Fruit fly (Drosophila melanogaster) whole organism, embryonic: ENCODE data around the gene BTBD9.

Experiments
- CG10267 ChIP-seq: fragments of 200-800 bp; sonication (Bioruptor generic); optimal IDR thresholded peaks from 2 replicates; lab custom pipeline; 2018; ENCODE audit warnings: missing biosample characterization, mild to moderate bottlenecking, missing genetic modification characterization, moderate library complexity
- CG11398 ChIP-seq: fragments of 200-800 bp; sonication (Bioruptor generic); optimal IDR thresholded peaks from 2 replicates; lab custom pipeline; 2016; ENCODE audit warnings: missing biosample characterization, missing genetic modification characterization
- CG12659 ChIP-seq: fragments of 200-800 bp; sonication (Bioruptor generic); optimal IDR thresholded peaks from 3 replicates; lab custom pipeline; 2017; ENCODE audit warnings: mild to moderate bottlenecking, missing biosample characterization, missing genetic modification reagents, missing genetic modification characterization
- CG12942 ChIP-seq: fragments of 200-800 bp; sonication (Bioruptor generic); optimal IDR thresholded peaks from 3 replicates; lab custom pipeline; 2016; ENCODE audit warnings: missing biosample characterization, missing genetic modification characterization
- CG14667 ChIP-seq: fragments of 200-800 bp; sonication (Bioruptor generic); IDR thresholded peaks from 2 replicates; pipeline ENCODE4 v1.3.6; 2022; ENCODE audit warnings: missing biosample characterization, missing genetic modification characterization
- CG15696 ChIP-seq: fragments of 200-800 bp; sonication (Bioruptor generic); optimal IDR thresholded peaks from 2 replicates; lab custom pipeline; 2019; ENCODE audit warnings: missing biosample characterization, mild to moderate bottlenecking, missing genetic modification characterization, moderate library complexity
- CG17359 ChIP-seq: fragments of 200-800 bp; sonication (Bioruptor generic); optimal IDR thresholded peaks from 3 replicates; lab custom pipeline; 2018; ENCODE audit warnings: missing biosample characterization, mild to moderate bottlenecking, missing genetic modification characterization, moderate library complexity
- CG1832 ChIP-seq: fragments of 200-800 bp; sonication (Bioruptor generic); optimal IDR thresholded peaks from 2 replicates; lab custom pipeline; 2017; ENCODE audit warnings: missing biosample characterization, mild to moderate bottlenecking, missing genetic modification characterization, inconsistent platforms
- CG18619 ChIP-seq: fragments of 200-800 bp; sonication (Bioruptor generic); optimal IDR thresholded peaks from 3 replicates; lab custom pipeline; 2017; ENCODE audit warnings: missing biosample characterization, mild to moderate bottlenecking, missing genetic modification characterization
- CG2129 ChIP-seq: fragments of 200-800 bp; sonication (Bioruptor generic); IDR thresholded peaks from 2 replicates; pipeline ENCODE4 v1.3.6; 2022; ENCODE audit warnings: missing biosample characterization, missing genetic modification characterization; ENCODE audit not compliant: partially characterized antibody
- CG31365 ChIP-seq: fragments of 200-800 bp; sonication (Bioruptor generic); optimal IDR thresholded peaks from 2 replicates; lab custom pipeline; 2018; ENCODE audit warnings: missing biosample characterization, mild to moderate bottlenecking, missing genetic modification characterization
- CG3995 ChIP-seq: fragments of 200-800 bp; sonication (Bioruptor generic); optimal IDR thresholded peaks from 3 replicates; lab custom pipeline; 2016; ENCODE audit warnings: missing biosample characterization, missing genetic modification characterization
- CG6254 ChIP-seq: fragments of 200-800 bp; sonication (Bioruptor generic); optimal IDR thresholded peaks from 3 replicates; lab custom pipeline; 2017; ENCODE audit warnings: mild to moderate bottlenecking, missing biosample characterization, missing genetic modification reagents, missing genetic modification characterization
- CG7556 ChIP-seq: fragments of 200-800 bp; sonication (Bioruptor generic); optimal IDR thresholded peaks from 2 replicates; lab custom pipeline; 2017; ENCODE audit warnings: missing biosample characterization, mild to moderate bottlenecking, missing genetic modification characterization
- CG7928 ChIP-seq: fragments of 200-800 bp; sonication (Bioruptor generic); optimal IDR thresholded peaks from 2 replicates; lab custom pipeline; 2017; ENCODE audit warnings: missing biosample characterization, mild to moderate bottlenecking, missing genetic modification characterization
- Deaf1 ChIP-seq: fragments of 200-800 bp; optimal IDR thresholded peaks from 3 replicates; lab custom pipeline; 2019; ENCODE audit warnings: missing biosample characterization, mild to moderate bottlenecking, missing genetic modification characterization, moderate library complexity
- Dll ChIP-seq: fragments of 200-800 bp; sonication (Bioruptor generic); IDR thresholded peaks from 4 replicates; pipeline ENCODE4 v1.3.6; 2022; ENCODE audit warnings: missing biosample characterization, missing genetic modification characterization; ENCODE audit not compliant: partially characterized antibody
- Doc2 ChIP-seq: fragments of 200-800 bp; sonication (Bioruptor generic); IDR thresholded peaks from 2 replicates; pipeline ENCODE4 v1.3.6; 2022; ENCODE audit warnings: missing biosample characterization, missing genetic modification characterization
- GATAe ChIP-seq: fragments of 200-800 bp; sonication (Bioruptor generic); conservative IDR thresholded peaks from 2 replicates; pipeline ENCODE4 v1.3.6; 2022; ENCODE audit warnings: missing biosample characterization, missing genetic modification characterization
- HmgD ChIP-seq: fragments of 200-800 bp; sonication (Bioruptor generic); optimal IDR thresholded peaks from 3 replicates; lab custom pipeline; 2016; ENCODE audit warnings: missing biosample characterization, missing genetic modification characterization
- MBD-R2 ChIP-seq: fragments of 200-800 bp; sonication (Bioruptor generic); IDR thresholded peaks from 2 replicates; pipeline ENCODE4 v1.3.6; 2022; ENCODE audit warnings: missing biosample characterization, missing genetic modification characterization
- Mrtf ChIP-seq: fragments of 200-800 bp; sonication (Bioruptor generic); IDR thresholded peaks from 3 replicates; pipeline ENCODE4 v1.3.6; 2022; ENCODE audit warnings: missing biosample characterization, missing genetic modification characterization
- Pdp1 ChIP-seq, 2 experiments: fragments of 200-800 bp; sonication (Bioruptor generic); optimal IDR thresholded peaks; 3 replicates each; lab custom pipeline; 2016; ENCODE audit warnings: missing biosample characterization in 2 of 2, missing genetic modification characterization in 2 of 2, mild to moderate bottlenecking in 1 of 2, moderate library complexity in 1 of 2
- Trl ChIP-seq, 3 experiments: fragments of >200 bp in 2 of 3; fragments of 200-800 bp in 1 of 3; sonication (Bioruptor generic) in 1 of 3; optimal IDR thresholded peaks; 2 replicates in 1 of 3; 3 replicates in 2 of 3; lab custom pipeline; 2016 to 2017; ENCODE audit warnings: missing biosample characterization in 1 of 3, missing genetic modification characterization in 1 of 3
- Xbp1 ChIP-seq: fragments of 200-800 bp; sonication (Bioruptor generic); optimal IDR thresholded peaks from 3 replicates; lab custom pipeline; 2016; ENCODE audit warnings: missing biosample characterization, mild to moderate bottlenecking, missing genetic modification characterization
- YL-1 ChIP-seq: fragments of 200-800 bp; sonication (Bioruptor generic); optimal IDR thresholded peaks from 3 replicates; lab custom pipeline; 2017; ENCODE audit warnings: missing biosample characterization, mild to moderate bottlenecking, missing genetic modification characterization
- abd-A ChIP-seq: fragments of 200-800 bp; sonication (Bioruptor generic); optimal IDR thresholded peaks from 3 replicates; lab custom pipeline; 2019; ENCODE audit warnings: missing biosample characterization, mild to moderate bottlenecking, missing genetic modification characterization, moderate library complexity
- amos ChIP-seq: fragments of 200-800 bp; sonication (Bioruptor generic); IDR thresholded peaks from 2 replicates; pipeline ENCODE4 v1.3.6; 2022; ENCODE audit warnings: missing biosample characterization, missing genetic modification characterization; ENCODE audit not compliant: partially characterized antibody
- bcd ChIP-seq: fragments of 200-800 bp; sonication (Bioruptor generic); optimal IDR thresholded peaks from 2 replicates; lab custom pipeline; 2017; ENCODE audit warnings: missing biosample characterization, mild to moderate bottlenecking, missing genetic modification characterization
- en ChIP-seq: fragments of 200-800 bp; sonication (Bioruptor generic); optimal IDR thresholded peaks from 2 replicates; lab custom pipeline; 2016; ENCODE audit warnings: missing biosample characterization, missing genetic modification characterization
- grau ChIP-seq: fragments of 200-800 bp; optimal IDR thresholded peaks from 3 replicates; lab custom pipeline; 2019; ENCODE audit warnings: missing biosample characterization, mild to moderate bottlenecking, missing genetic modification characterization, moderate library complexity
- gro ChIP-seq: fragments of 200-800 bp; sonication (Bioruptor generic); optimal IDR thresholded peaks from 2 replicates; lab custom pipeline; 2016; ENCODE audit warnings: missing biosample characterization, missing genetic modification characterization
- hkb ChIP-seq, 2 experiments: fragments of 200-800 bp in 1 of 2; fragments of >200 bp in 1 of 2; sonication (Bioruptor generic) in 1 of 2; IDR thresholded peaks in 1 of 2; optimal IDR thresholded peaks in 1 of 2; 2 replicates each; pipeline versions ENCODE4 v1.3.6 to Lab custom; 2017 to 2022; ENCODE audit warnings: missing biosample characterization in 1 of 2, missing genetic modification characterization in 1 of 2
- kah ChIP-seq: fragments of 200-800 bp; sonication (Bioruptor generic); optimal IDR thresholded peaks from 2 replicates; lab custom pipeline; 2018; ENCODE audit warnings: missing biosample characterization, mild to moderate bottlenecking, missing genetic modification characterization
- ken ChIP-seq: fragments of 200-800 bp; sonication (Bioruptor generic); IDR thresholded peaks from 3 replicates; pipeline ENCODE4 v1.3.6; 2022; ENCODE audit warnings: missing biosample characterization, missing genetic modification characterization
- lbe ChIP-seq: fragments of 200-800 bp; sonication (Bioruptor generic); optimal IDR thresholded peaks from 2 replicates; lab custom pipeline; 2016; ENCODE audit warnings: missing biosample characterization, mild to moderate bottlenecking, missing genetic modification characterization
- org-1 ChIP-seq: fragments of 200-800 bp; sonication (Bioruptor generic); optimal IDR thresholded peaks from 2 replicates; lab custom pipeline; 2017; ENCODE audit warnings: missing biosample characterization, missing genetic modification characterization
- pfk ChIP-seq: fragments of 200-800 bp; sonication (Bioruptor generic); optimal IDR thresholded peaks from 2 replicates; lab custom pipeline; 2018; ENCODE audit warnings: missing biosample characterization, mild to moderate bottlenecking, missing genetic modification characterization, moderate library complexity
- pzg ChIP-seq: fragments of 200-800 bp; sonication (Bioruptor generic); optimal IDR thresholded peaks from 3 replicates; lab custom pipeline; 2018; ENCODE audit warnings: missing biosample characterization, mild to moderate bottlenecking, missing genetic modification characterization, moderate library complexity
- repo ChIP-seq: fragments of 200-800 bp; sonication (Bioruptor generic); optimal IDR thresholded peaks from 2 replicates; lab custom pipeline; 2016; ENCODE audit warnings: missing biosample characterization, missing genetic modification characterization
- sc ChIP-seq, 3 experiments: fragments of >200 bp in 2 of 3; fragments of 200-800 bp in 1 of 3; sonication (Bioruptor generic) in 1 of 3; optimal IDR thresholded peaks; 2 replicates in 2 of 3; 3 replicates in 1 of 3; lab custom pipeline; 2017; ENCODE audit warnings: mild to moderate bottlenecking in 1 of 3, missing biosample characterization in 1 of 3, missing genetic modification characterization in 1 of 3, missing genetic modification reagents in 1 of 3
- schlank ChIP-seq: fragments of 200-800 bp; sonication (Bioruptor generic); optimal IDR thresholded peaks from 2 replicates; lab custom pipeline; 2018; ENCODE audit warnings: missing biosample characterization, mild to moderate bottlenecking, missing genetic modification characterization
- sd ChIP-seq: fragments of 200-800 bp; sonication (Bioruptor generic); optimal IDR thresholded peaks from 3 replicates; lab custom pipeline; 2018; ENCODE audit warnings: missing biosample characterization, mild to moderate bottlenecking, missing genetic modification characterization, moderate library complexity
- sim ChIP-seq: fragments of 200-800 bp; sonication (Bioruptor generic); IDR thresholded peaks from 2 replicates; pipeline ENCODE4 v1.3.6; 2022; ENCODE audit warnings: missing biosample characterization, missing genetic modification characterization
- stwl ChIP-seq: fragments of 200-800 bp; sonication (Bioruptor generic); optimal IDR thresholded peaks from 3 replicates; lab custom pipeline; 2018; ENCODE audit warnings: missing biosample characterization, mild to moderate bottlenecking, missing genetic modification characterization, moderate library complexity
- tll ChIP-seq, 2 experiments: fragments of 200-800 bp in 1 of 2; fragments of >200 bp in 1 of 2; sonication (Bioruptor generic) in 1 of 2; optimal IDR thresholded peaks; 2 replicates each; lab custom pipeline; 2017 to 2019; ENCODE audit warnings: missing biosample characterization in 2 of 2, missing genetic modification characterization in 2 of 2, mild to moderate bottlenecking in 1 of 2, moderate library complexity in 1 of 2
- toy ChIP-seq: fragments of 200-800 bp; sonication (Bioruptor generic); IDR thresholded peaks from 2 replicates; pipeline ENCODE4 v1.3.6; 2022; ENCODE audit warnings: missing biosample characterization, missing genetic modification characterization
- vnd ChIP-seq: fragments of 200-800 bp; sonication (Bioruptor generic); IDR thresholded peaks from 3 replicates; pipeline ENCODE4 v1.3.6; 2022; ENCODE audit warnings: missing biosample characterization, missing genetic modification characterization; ENCODE audit not compliant: partially characterized antibody

Gene BTBD9

dm6 chrX:10764206-10764605 is 4.1 kb upstream of the BTBD9 start, which contains the start of gene Tango5 (continued):
- TF ChIP-seq CG10267 (tag; lab: Kevin White, UChicago) (peak; percentile 61), CG18619 (GFP tag; lab: Kevin White, UChicago) (no peak), Deaf1 (tag; lab: Kevin White, UChicago) (peak; percentile 1), Trl (optimal IDR thresholded peaks at IDR 0.05; lab: Kevin White, UChicago) (peak in 1 of 2 experiments; percentile 6), Trl (GFP tag; optimal IDR thresholded peaks at IDR 0.05; lab: Kevin White, UChicago) (peak; percentile 31), CG11398 (GFP tag; lab: Kevin White, UChicago) (no peak), CG14667 (no peak), HmgD (peak; percentile 79), CG17359 (no peak), stwl (tag; lab: Kevin White, UChicago) (peak; percentile 84), repo (no peak), YL-1 (GFP tag; lab: Kevin White, UChicago) (peak; percentile 21), gro (GFP tag; lab: Kevin White, UChicago) (peak; percentile 47), Mrtf (GFP tag; lab: Robert Waterston, UW) (no peak), org-1 (GFP tag; lab: Kevin White, UChicago) (no peak), CG1832 (GFP tag; lab: Kevin White, UChicago) (peak; percentile 35), Dll (peak; percentile 49; the same call in 2 of the 4 replicates), CG15696 (tag; lab: Kevin White, UChicago) (no peak), CG2129 (GFP tag; lab: Robert Waterston, UW) (0 out of 2 replicates have a peak, but pooled peaks have one; percentile 25), kah (GFP tag; lab: Kevin White, UChicago) (no peak), schlank (tag; lab: Kevin White, UChicago) (no peak), pzg (GFP tag; lab: Kevin White, UChicago) (peak; percentile 97), lbe (GFP tag; lab: Kevin White, UChicago) (no peak), Doc2 (GFP tag; lab: Robert Waterston, UW) (no peak), sim (GFP tag; lab: Robert Waterston, UW) (no peak), CG3995 (GFP tag; lab: Kevin White, UChicago) (peak; percentile 45), CG31365 (tag; lab: Kevin White, UChicago) (no peak), CG12942 (GFP tag; lab: Kevin White, UChicago) (no peak), sd (tag; lab: Kevin White, UChicago) (peak; percentile 34), CG12659 (GFP tag; lab: Kevin White, UChicago) (peak; percentile 63), tll (GFP tag; optimal IDR thresholded peaks at IDR 0.05; lab: Kevin White, UChicago) (peak in 1 of 2 experiments; percentile 34), CG7556 (no peak), sc (optimal IDR thresholded peaks at IDR 0.05; lab: Kevin White, UChicago) (no peak), sc (GFP tag; optimal IDR thresholded peaks at IDR 0.05; lab: Kevin White, UChicago) (no peak), Xbp1 (GFP tag; lab: Kevin White, UChicago) (no peak), amos (GFP tag; lab: Robert Waterston, UW) (peak; percentile 61; the same call in 1 of the 2 replicates), grau (tag; lab: Kevin White, UChicago) (peak; percentile 1), abd-A (tag; lab: Kevin White, UChicago) (peak; percentile 88), MBD-R2 (0 out of 2 replicates have a peak, but pooled peaks have one; percentile 25), GATAe (GFP tag; lab: Robert Waterston, UW) (peak; percentile 57; the same call in 1 of the 2 replicates), CG6254 (GFP tag; lab: Kevin White, UChicago) (no peak), bcd (GFP tag; lab: Kevin White, UChicago) (no peak), en (GFP tag; lab: Kevin White, UChicago) (no peak), ken (no peak), vnd (GFP tag; lab: Robert Waterston, UW) (no peak), Pdp1 (GFP tag; optimal IDR thresholded peaks at IDR 0.05; lab: Kevin White, UChicago) (peak in 1 of 2 experiments; percentile 40), pfk (GFP tag; lab: Kevin White, UChicago) (no peak), hkb (optimal IDR thresholded peaks at IDR 0.05; lab: Kevin White, UChicago) (peak; percentile 89), hkb (GFP tag; IDR thresholded peaks at IDR 0.05; lab: Robert Waterston, UW) (no peak), toy (no peak), CG7928 (GFP tag; lab: Kevin White, UChicago) (no peak)
